Worm (Caenorhabditis elegans) whole organism, L1 larva: Measurements from ENCODE around the gene fbxc-36.

Source experiments
- ama-1 ChIP-seq: fragments of 150-350 bp; optimal IDR thresholded peaks from 2 replicates; lab custom pipeline; 2014
- ceh-8 ChIP-seq: fragments of 200-800 bp; sonication (Bioruptor generic); optimal IDR thresholded peaks from 2 replicates; lab custom pipeline; 2018; ENCODE audit warnings: mild to moderate bottlenecking, missing genetic modification characterization, moderate library complexity, missing compliant biosample characterization
- ceh-82 ChIP-seq, 3 experiments: fragments of 150-350 bp in 1 of 3; sonication (generic microtip) in 2 of 3; optimal IDR thresholded peaks; 2 replicates each; lab custom pipeline; 2014 to 2017; ENCODE audit warnings: missing biosample characterization in 3 of 3, missing genetic modification characterization in 3 of 3
- ceh-90 ChIP-seq: sonication (generic microtip); optimal IDR thresholded peaks from 2 replicates; lab custom pipeline; 2016; ENCODE audit warnings: missing genetic modification characterization, missing compliant biosample characterization
- dsc-1 ChIP-seq: sonication (generic microtip); optimal IDR thresholded peaks from 2 replicates; lab custom pipeline; 2016; ENCODE audit warnings: mild to moderate bottlenecking, missing genetic modification characterization, missing compliant biosample characterization
- efl-1 ChIP-seq, 4 experiments: fragments of 150-350 bp; optimal IDR thresholded peaks in 3 of 4; peaks in 1 of 4; 1 replicate in 1 of 4; 2 replicates in 3 of 4; lab custom pipeline; 2014; ENCODE audit warnings: missing biosample characterization in 2 of 4, missing genetic modification characterization in 2 of 4, missing genetic modification reagents in 2 of 4
- efl-3 ChIP-seq: fragments of 200-800 bp; sonication (Bioruptor generic); optimal IDR thresholded peaks from 2 replicates; lab custom pipeline; 2018; ENCODE audit warnings: mild to moderate bottlenecking, missing genetic modification characterization, missing compliant biosample characterization
- egl-27 ChIP-seq, 2 experiments: fragments of 150-350 bp in 1 of 2; sonication (generic microtip); optimal IDR thresholded peaks; 3 replicates each; lab custom pipeline; 2017 to 2018; ENCODE audit warnings: missing biosample characterization in 2 of 2, missing genetic modification characterization in 2 of 2, missing genetic modification reagents in 2 of 2
- elt-2 ChIP-seq: sonication (generic microtip); optimal IDR thresholded peaks from 2 replicates; lab custom pipeline; 2016; ENCODE audit warnings: missing genetic modification characterization, mild to moderate bottlenecking, inconsistent platforms, missing compliant biosample characterization, missing genetic modification reagents
- elt-3 ChIP-seq, 6 experiments: fragments of 150-350 bp in 1 of 6; sonication (generic microtip); optimal IDR thresholded peaks; 2 replicates each; lab custom pipeline; 2017 to 2018; ENCODE audit warnings: missing biosample characterization in 6 of 6, missing genetic modification characterization in 6 of 6, inconsistent platforms in 1 of 6
- ets-5 ChIP-seq: fragments of 200-800 bp; sonication (Bioruptor generic); IDR thresholded peaks from 2 replicates; pipeline ENCODE4 v1.3.6; 2022; ENCODE audit warnings: missing genetic modification characterization, missing compliant biosample characterization
- grh-1 ChIP-seq: fragments of 200-800 bp; sonication (Bioruptor generic); IDR thresholded peaks from 2 replicates; pipeline ENCODE4 v1.3.6; 2022; ENCODE audit warnings: missing genetic modification reagents, missing genetic modification characterization, missing compliant biosample characterization
- irx-1 ChIP-seq: sonication (generic microtip); optimal IDR thresholded peaks from 2 replicates; lab custom pipeline; 2016; ENCODE audit warnings: missing genetic modification characterization, missing compliant biosample characterization
- jun-1 ChIP-seq: fragments of 150-350 bp; optimal IDR thresholded peaks from 2 replicates; lab custom pipeline; 2014; ENCODE audit warnings: missing biosample characterization, missing genetic modification reagents, missing genetic modification characterization
- lin-13 ChIP-seq: fragments of 150-350 bp; optimal IDR thresholded peaks from 2 replicates; lab custom pipeline; 2014; ENCODE audit warnings: missing biosample characterization, missing genetic modification reagents, missing genetic modification characterization
- lin-14 ChIP-seq: fragments of 200-800 bp; sonication (Bioruptor generic); optimal IDR thresholded peaks from 2 replicates; lab custom pipeline; 2018; ENCODE audit warnings: mild to moderate bottlenecking, missing genetic modification characterization, moderate library complexity, missing compliant biosample characterization
- lin-15B ChIP-seq: fragments of 150-350 bp; sonication (generic microtip); optimal IDR thresholded peaks from 3 replicates; lab custom pipeline; 2014; ENCODE audit warnings: missing biosample characterization, missing genetic modification characterization
- lin-35 ChIP-seq, 2 experiments: fragments of 150-350 bp; optimal IDR thresholded peaks; 2 replicates each; lab custom pipeline; 2014; ENCODE audit warnings: missing biosample characterization in 2 of 2, missing genetic modification characterization in 2 of 2, missing genetic modification reagents in 2 of 2
- lin-39 ChIP-seq: fragments of 150-350 bp; optimal IDR thresholded peaks from 2 replicates; lab custom pipeline; 2014; ENCODE audit warnings: missing biosample characterization, missing genetic modification reagents, missing genetic modification characterization
- lsy-2 ChIP-seq, 2 experiments: fragments of 150-350 bp; optimal IDR thresholded peaks; 2 replicates each; lab custom pipeline; 2014; ENCODE audit warnings: missing biosample characterization in 2 of 2, missing genetic modification characterization in 2 of 2
- mab-9 ChIP-seq: fragments of 200-800 bp; sonication (Bioruptor generic); IDR thresholded peaks from 2 replicates; pipeline ENCODE4 v1.3.6; 2022; ENCODE audit warnings: missing genetic modification reagents, missing genetic modification characterization, missing compliant biosample characterization
- mdl-1 ChIP-seq, 2 experiments: fragments of 150-350 bp; optimal IDR thresholded peaks; 2 replicates each; lab custom pipeline; 2014 to 2017; ENCODE audit warnings: missing biosample characterization in 2 of 2, missing genetic modification characterization in 2 of 2, inconsistent platforms in 1 of 2
- mep-1 ChIP-seq: fragments of 150-350 bp; optimal IDR thresholded peaks from 2 replicates; lab custom pipeline; 2014; ENCODE audit warnings: missing biosample characterization, missing genetic modification characterization
- nhr-20 ChIP-seq: sonication (generic microtip); optimal IDR thresholded peaks from 2 replicates; lab custom pipeline; 2016; ENCODE audit warnings: mild to moderate bottlenecking, missing genetic modification characterization, missing compliant biosample characterization
- nhr-47 ChIP-seq: sonication (generic microtip); optimal IDR thresholded peaks from 2 replicates; lab custom pipeline; 2016; ENCODE audit warnings: mild to moderate bottlenecking, missing genetic modification characterization, moderate library complexity, missing compliant biosample characterization
- nhr-84 ChIP-seq: sonication (generic microtip); optimal IDR thresholded peaks from 2 replicates; lab custom pipeline; 2017; ENCODE audit warnings: missing biosample characterization, missing genetic modification characterization
- nhr-90 ChIP-seq: sonication (generic microtip); optimal IDR thresholded peaks from 2 replicates; lab custom pipeline; 2016; ENCODE audit warnings: mild to moderate bottlenecking, missing genetic modification characterization, missing compliant biosample characterization; ENCODE audit not compliant: poor library complexity
- pax-3 ChIP-seq: fragments of 200-800 bp; sonication (Bioruptor generic); optimal IDR thresholded peaks from 2 replicates; lab custom pipeline; 2018; ENCODE audit warnings: mild to moderate bottlenecking, missing genetic modification characterization, moderate library complexity, missing compliant biosample characterization
- pqm-1 ChIP-seq: sonication (generic microtip); optimal IDR thresholded peaks from 3 replicates; lab custom pipeline; 2017; ENCODE audit warnings: missing biosample characterization, missing genetic modification characterization
- snpc-4 ChIP-seq: fragments of 150-350 bp; optimal IDR thresholded peaks from 2 replicates; lab custom pipeline; 2014; ENCODE audit warnings: missing biosample characterization, missing genetic modification characterization
- snu-23 ChIP-seq: sonication (generic microtip); optimal IDR thresholded peaks from 2 replicates; lab custom pipeline; 2016; ENCODE audit warnings: missing genetic modification characterization, missing compliant biosample characterization
- sox-4 ChIP-seq: sonication (generic microtip); optimal IDR thresholded peaks from 2 replicates; lab custom pipeline; 2016; ENCODE audit warnings: missing genetic modification characterization, missing compliant biosample characterization
- sptf-1 ChIP-seq: fragments of 150-350 bp; optimal IDR thresholded peaks from 2 replicates; lab custom pipeline; 2014; ENCODE audit warnings: missing biosample characterization, missing genetic modification characterization
- tbx-2 ChIP-seq: sonication (generic microtip); optimal IDR thresholded peaks from 2 replicates; lab custom pipeline; 2016; ENCODE audit warnings: missing genetic modification characterization, missing compliant biosample characterization
- tlp-1 ChIP-seq: fragments of 150-350 bp; optimal IDR thresholded peaks from 2 replicates; lab custom pipeline; 2014; ENCODE audit warnings: missing biosample characterization, missing genetic modification characterization
- unc-130 ChIP-seq: fragments of 150-350 bp; optimal IDR thresholded peaks from 2 replicates; lab custom pipeline; 2017; ENCODE audit warnings: missing biosample characterization, missing genetic modification characterization, inconsistent platforms
- unc-62 ChIP-seq: fragments of 150-350 bp; optimal IDR thresholded peaks from 2 replicates; lab custom pipeline; 2014; ENCODE audit warnings: missing biosample characterization, missing genetic modification reagents, missing genetic modification characterization
- zip-4 ChIP-seq: fragments of 200-800 bp; sonication (Bioruptor generic); optimal IDR thresholded peaks from 2 replicates; lab custom pipeline; 2018; ENCODE audit warnings: mild to moderate bottlenecking, missing genetic modification characterization, moderate library complexity, missing compliant biosample characterization
- ztf-11 ChIP-seq, 2 experiments: sonication (generic microtip); optimal IDR thresholded peaks; 2 replicates each; lab custom pipeline; 2016 to 2017; ENCODE audit warnings: missing genetic modification characterization in 2 of 2, missing biosample characterization in 1 of 2, missing compliant biosample characterization in 1 of 2

fbxc-36 gene

DNA sequence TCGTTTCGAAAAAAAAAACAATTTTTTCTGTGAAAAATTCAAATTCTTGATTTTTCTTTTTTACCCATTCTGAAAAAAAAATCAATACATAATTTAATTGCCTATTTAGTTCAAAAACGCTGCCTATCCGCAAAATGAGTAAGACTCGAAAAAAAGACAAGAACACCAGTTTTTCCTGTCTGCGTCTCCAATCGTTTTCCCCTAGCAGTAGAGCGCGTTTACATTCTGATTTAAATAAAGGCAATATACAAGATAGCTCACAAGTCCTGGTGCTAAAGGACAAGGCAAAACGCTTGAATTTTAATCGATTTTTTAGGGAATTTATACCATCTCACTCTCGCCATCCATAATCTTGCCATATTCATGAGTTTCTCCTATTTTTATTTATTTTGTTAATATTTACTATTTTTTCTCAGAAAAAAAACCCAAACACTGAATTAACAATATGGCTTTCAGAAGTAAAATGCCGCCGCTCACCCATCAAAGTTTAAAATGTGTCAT is 27.5 kb upstream of the fbxc-36 start, which contains the start of gene fbxc-33 (continued):
- TF ChIP-seq unc-130 (no peak), ceh-8 (GFP tag; lab: Kevin White, UChicago) (no peak)

DNA sequence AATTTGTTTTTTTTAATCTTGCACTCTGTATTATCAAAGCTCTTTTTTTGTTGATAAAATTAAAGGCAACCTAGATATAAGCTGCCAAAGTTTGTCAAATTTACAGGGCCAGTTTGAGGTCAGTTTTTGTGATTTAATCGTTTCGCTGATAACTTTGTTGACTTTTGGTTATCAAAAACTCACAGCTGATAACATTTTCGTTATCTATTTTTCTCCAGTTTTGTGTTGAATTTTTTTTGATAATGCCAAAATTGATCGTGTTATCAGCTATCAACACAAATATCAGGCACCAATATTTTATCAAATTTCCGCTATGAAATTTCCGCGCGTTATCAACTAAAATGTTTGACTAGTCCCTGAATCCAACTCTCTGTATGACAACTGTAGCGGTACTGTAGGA is 25.6 kb upstream of the fbxc-36 start:
- TF ChIP-seq mep-1 (no peak), elt-2 (tag; lab: Kevin White, UChicago) (peak; percentile 100), mab-9 (no peak), nhr-20 (tag; lab: Kevin White, UChicago) (peak; percentile 42), mdl-1 (tag; optimal IDR thresholded peaks at IDR 0.05; lab: Kevin White, UChicago) (no peak), irx-1 (tag; lab: Kevin White, UChicago) (no peak), ceh-90 (tag; lab: Kevin White, UChicago) (no peak), nhr-84 (tag; lab: Kevin White, UChicago) (no peak), pqm-1 (tag; lab: Kevin White, UChicago) (peak; percentile 100), jun-1 (tag; lab: Kevin White, UChicago) (peak; percentile 93), sptf-1 (tag; lab: Kevin White, UChicago) (no peak), pax-3 (tag; lab: Kevin White, UChicago) (peak; percentile 73), lin-35 (GFP tag; optimal IDR thresholded peaks at IDR 0.05; lab: Kevin White, UChicago) (peak in 1 of 2 experiments; percentile 48), nhr-90 (peak; percentile 31), lin-14 (GFP tag; lab: Kevin White, UChicago) (peak; percentile 27), efl-3 (GFP tag; lab: Kevin White, UChicago) (no peak), unc-62 (GFP tag; lab: Kevin White, UChicago) (no peak), zip-4 (GFP tag; lab: Kevin White, UChicago) (no peak), lin-13 (GFP tag; lab: Kevin White, UChicago) (no peak), elt-3 (tag; optimal IDR thresholded peaks at IDR 0.05; lab: Kevin White, UChicago) (no peak), ama-1 (lab: Kevin White, UChicago) (no peak), ztf-11 (tag; optimal IDR thresholded peaks at IDR 0.05; lab: Kevin White, UChicago) (no peak), ets-5 (GFP tag; lab: Robert Waterston, UW) (no peak), egl-27 (tag; optimal IDR thresholded peaks at IDR 0.05; lab: Kevin White, UChicago) (no peak), ceh-82 (tag; optimal IDR thresholded peaks at IDR 0.05; lab: Kevin White, UChicago) (no peak), grh-1 (GFP tag; lab: Robert Waterston, UW) (no peak), lin-39 (no peak), snu-23 (GFP tag; lab: Kevin White, UChicago) (no peak), lsy-2 (tag; optimal IDR thresholded peaks at IDR 0.05; lab: Kevin White, UChicago) (no peak), tbx-2 (tag; lab: Kevin White, UChicago) (no peak), efl-1 (optimal IDR thresholded peaks at IDR 0.05; lab: Kevin White, UChicago) (no peak), efl-1 (GFP tag; optimal IDR thresholded peaks at IDR 0.05 in 1 of 2; lab: Kevin White, UChicago) (peak in 1 of 2 experiments; percentile 83), lin-15B (tag; lab: Kevin White, UChicago) (no peak), snpc-4 (tag; lab: Kevin White, UChicago) (no peak), sox-4 (tag; lab: Kevin White, UChicago) (no peak), tlp-1 (tag; lab: Kevin White, UChicago) (peak; percentile 91), nhr-47 (tag; lab: Kevin White, UChicago) (no peak)

DNA sequence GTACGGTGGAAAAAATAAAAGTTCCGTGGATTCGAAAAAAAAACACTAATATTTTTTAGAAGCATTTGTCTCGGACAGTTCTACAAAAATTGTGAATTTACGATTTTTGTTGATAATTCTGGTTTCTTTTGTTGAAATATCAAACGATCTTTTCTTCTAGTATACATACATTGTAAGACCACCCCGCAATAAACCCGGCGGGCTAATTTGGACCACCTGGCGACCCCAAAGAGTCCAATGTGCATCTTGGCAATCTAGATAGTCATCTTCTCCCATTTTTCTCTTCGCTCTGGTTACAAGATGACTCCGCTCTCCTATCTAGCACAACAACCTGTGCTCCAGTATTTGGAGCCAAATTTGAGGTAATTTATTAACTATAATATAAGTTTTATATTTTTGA is 25.0 kb upstream of the fbxc-36 start, which contains the start of gene fbxc-29:
fbxc-29 (plus strand) TSS at position 301 of the 400 bp plus-strand sequence.
- peak; percentile 17 for TF ChIP-seq dsc-1 (tag; lab: Kevin White, UChicago)
- TF ChIP-seq ets-5 (GFP tag; lab: Robert Waterston, UW): no peak
